Fruit fly (Drosophila melanogaster): ENCODE data around the gene mth.

Gene mth

DNA sequence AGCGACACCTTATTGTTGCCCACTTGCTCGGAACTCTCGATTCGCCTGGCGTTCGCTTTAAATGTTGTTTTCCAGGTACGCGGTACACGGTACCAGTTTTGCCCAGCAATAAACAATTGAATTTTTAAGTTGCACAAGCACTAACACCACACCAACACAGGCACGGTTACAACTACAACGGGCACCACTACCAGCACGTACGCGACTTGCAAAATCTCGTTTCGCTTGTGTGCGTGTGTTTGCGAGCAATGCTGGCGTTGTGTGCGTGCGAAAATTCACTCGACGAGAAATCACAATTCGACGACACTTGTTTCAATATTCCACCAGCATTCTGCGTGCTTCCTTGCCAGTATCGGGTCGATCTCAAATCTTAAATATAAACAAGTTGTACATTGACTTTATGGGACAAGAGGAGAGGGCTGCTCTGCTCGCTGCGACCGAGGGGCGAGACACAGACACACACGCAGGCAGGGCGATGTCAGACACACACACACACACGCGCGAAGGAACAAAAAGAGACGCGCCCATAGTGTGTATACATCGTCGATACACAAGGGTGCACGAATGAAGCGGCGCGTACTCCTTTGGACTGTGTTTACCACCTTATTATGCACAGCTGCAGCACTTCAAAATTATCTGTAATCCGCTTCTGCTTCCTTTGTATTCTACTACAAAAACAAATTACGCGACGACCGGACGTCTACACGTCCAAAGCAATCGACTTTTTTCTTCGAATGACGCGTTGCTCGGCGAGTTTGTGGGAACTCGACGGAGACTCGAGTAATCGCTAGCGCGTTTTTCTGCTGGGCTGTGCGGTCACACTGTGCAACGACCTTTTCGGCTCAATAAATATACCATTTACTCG lies 27.4 kb downstream of the mth start, which contains the start of gene fwd (continued):
- TF ChIP-seq tx (GFP tag; optimal IDR thresholded peaks at IDR 0.05) (no peak), CG3838 (GFP tag; optimal IDR thresholded peaks at IDR 0.05) (no peak), pum (GFP tag; optimal IDR thresholded peaks at IDR 0.05) (no peak), az2 (GFP tag; optimal IDR thresholded peaks at IDR 0.05) (no peak), schlank (tag; optimal IDR thresholded peaks at IDR 0.05) (peak; percentile 17)

DNA sequence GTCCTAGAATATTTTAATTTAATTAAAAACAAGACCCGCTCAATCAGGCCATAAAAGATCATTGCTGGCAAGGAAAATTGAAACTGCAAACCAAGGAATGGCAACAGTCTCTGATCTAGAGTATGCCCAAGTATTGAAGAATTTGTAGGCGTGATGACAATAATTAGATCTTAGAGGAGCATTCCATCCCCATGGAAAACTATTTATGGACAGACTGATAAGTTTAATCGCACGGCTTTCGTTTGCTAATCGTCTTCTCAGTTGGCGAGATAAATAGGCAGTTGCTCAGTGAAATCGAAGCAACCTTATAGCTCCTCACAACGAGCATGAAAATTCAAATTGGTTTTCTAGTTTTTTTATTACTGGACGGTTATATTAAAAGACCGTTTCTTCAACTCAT lies 30.0 kb downstream of the mth start, which contains the start of gene ddbt:
Gene ddbt, plus strand, starts transcription at position 301 of the 400 bp plus-strand sequence.
- no peak for TF ChIP-seq Fer2 (tag; optimal IDR thresholded peaks at IDR 0.05)
- TF ChIP-seq Bteb2 (GFP tag; optimal IDR thresholded peaks at IDR 0.05), result no peak
- no peak for TF ChIP-seq zen2 (GFP tag; IDR thresholded peaks at IDR 0.05; ENCODE audit: partially characterized antibody)
- TF ChIP-seq sima (GFP tag; optimal IDR thresholded peaks at IDR 0.05), result no peak
- no peak for TF ChIP-seq Sin3A (optimal IDR thresholded peaks at IDR 0.05)
- TF ChIP-seq CG10462 (GFP tag; optimal IDR thresholded peaks at IDR 0.05), result no peak
- no peak for TF ChIP-seq ac (GFP tag; optimal IDR thresholded peaks at IDR 0.05)
- no peak for TF ChIP-seq zen (tag; optimal IDR thresholded peaks at IDR 0.05)
- TF ChIP-seq repo (GFP tag; optimal IDR thresholded peaks at IDR 0.05), result no peak

DNA sequence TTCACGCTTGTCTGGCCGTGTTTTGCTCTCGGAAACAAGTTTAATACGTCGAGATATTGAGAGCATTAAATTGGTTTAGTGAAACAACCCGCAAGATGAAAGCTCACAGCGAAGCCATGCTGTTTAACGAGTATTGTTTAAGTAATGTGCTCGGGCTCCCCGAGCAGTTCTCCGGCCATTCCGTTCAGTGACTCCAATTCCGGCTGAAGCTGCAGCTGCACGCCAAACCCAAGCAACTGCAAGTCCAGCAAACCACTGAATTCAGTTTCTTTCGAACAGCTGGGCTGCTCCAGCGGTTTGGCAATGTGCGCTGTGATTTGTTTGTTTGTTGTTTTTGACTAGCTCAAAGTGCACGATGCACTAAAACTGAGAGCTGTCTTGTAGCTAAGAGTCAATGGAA lies 31.6 kb downstream of the mth start:
- no peak for TF ChIP-seq CG12236 (GFP tag; optimal IDR thresholded peaks at IDR 0.05)
- TF ChIP-seq nerfin-2 (GFP tag; IDR thresholded peaks at IDR 0.05; ENCODE audit: partially characterized antibody), result no peak
- TF ChIP-seq Taf1 (GFP tag; IDR thresholded peaks at IDR 0.05), result no peak
- no peak for TF ChIP-seq Med (GFP tag)
- no peak for TF ChIP-seq Eip74EF (GFP tag; optimal IDR thresholded peaks at IDR 0.05)
- no peak for TF ChIP-seq CG17328 (GFP tag; IDR thresholded peaks at IDR 0.05)
- no peak for TF ChIP-seq CG13775 (GFP tag; optimal IDR thresholded peaks at IDR 0.05)
- peak; percentile 38 for TF ChIP-seq sens (GFP tag)
- peak; percentile 78 for TF ChIP-seq Ets65A (GFP tag)
- TF ChIP-seq CG12104 (GFP tag; optimal IDR thresholded peaks at IDR 0.05), result no peak
- no peak for TF ChIP-seq Adf1 (GFP tag; IDR thresholded peaks at IDR 0.05)
- TF ChIP-seq croc (GFP tag; conservative IDR thresholded peaks at IDR 0.05), result no peak
- no peak for TF ChIP-seq CG13894 (tag; optimal IDR thresholded peaks at IDR 0.05)
- no peak for TF ChIP-seq CG9797 (GFP tag; optimal IDR thresholded peaks at IDR 0.05)
- no peak for TF ChIP-seq twi (tag; optimal IDR thresholded peaks at IDR 0.05)

DNA sequence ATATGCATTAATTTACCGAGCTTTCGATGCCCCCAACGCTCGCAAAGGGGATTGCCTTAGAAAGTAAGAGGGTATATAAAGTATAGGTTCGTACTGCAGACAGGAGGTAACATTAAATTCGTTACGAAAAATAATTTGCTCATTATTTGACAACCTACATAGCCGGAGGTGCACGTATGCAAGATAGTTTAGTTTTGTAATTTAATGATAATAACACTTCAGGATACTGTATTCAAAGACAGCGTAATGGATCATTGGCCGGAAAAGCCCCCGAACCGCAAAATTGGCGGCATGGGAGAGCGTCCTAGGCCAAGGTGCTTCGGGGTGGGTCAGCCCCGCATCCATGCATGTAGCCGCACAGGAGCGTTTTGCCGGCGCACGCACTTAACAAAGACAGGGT lies 34.4 kb downstream of the mth start:
- TF ChIP-seq CG18599 (GFP tag; optimal IDR thresholded peaks at IDR 0.05) (peak; percentile 55), sens (GFP tag) (peak; percentile 10), ewg (GFP tag; optimal IDR thresholded peaks at IDR 0.05) (peak; percentile 61), CG14441 (GFP tag; IDR thresholded peaks at IDR 0.05) (no peak), row (GFP tag; IDR thresholded peaks at IDR 0.05) (peak; percentile 33; the same call in 2 of the 3 replicates), CG2120 (GFP tag; optimal IDR thresholded peaks at IDR 0.05) (peak; percentile 40), chinmo (GFP tag; IDR thresholded peaks at IDR 0.05; ENCODE audit: partially characterized antibody) (0 out of 4 replicates have a peak, but pooled peaks have one; percentile 27), CG4854 (GFP tag; optimal IDR thresholded peaks at IDR 0.05) (no peak), bbx (GFP tag; IDR thresholded peaks at IDR 0.05; ENCODE audit: partially characterized antibody) (peak; percentile 27; the same call in 1 of the 2 replicates), slbo (GFP tag; IDR thresholded peaks at IDR 0.05) (peak; percentile 22; the same call in 1 of the 2 replicates), Med (GFP tag) (peak; percentile 52), shn (GFP tag; optimal IDR thresholded peaks at IDR 0.05) (no peak)
